Fruit fly (Drosophila melanogaster) whole organism, embryonic: Measurements from ENCODE around the gene Gr22b.

Experiments
- CG2875 ChIP-seq: fragments of 200-800 bp; sonication (Bioruptor generic); optimal IDR thresholded peaks from 2 replicates; lab custom pipeline; 2017; ENCODE audit warnings: missing biosample characterization, mild to moderate bottlenecking, missing genetic modification characterization, missing genetic modification reagents
- CG3163 ChIP-seq: fragments of 200-800 bp; sonication (Bioruptor generic); optimal IDR thresholded peaks from 3 replicates; lab custom pipeline; 2016; ENCODE audit warnings: missing biosample characterization, missing genetic modification characterization
- CG4404 ChIP-seq: fragments of 200-800 bp; sonication (Bioruptor generic); IDR thresholded peaks from 2 replicates; pipeline ENCODE4 v1.3.6; 2022; ENCODE audit warnings: missing biosample characterization, missing genetic modification characterization
- fru ChIP-seq: fragments of >200 bp; optimal IDR thresholded peaks from 2 replicates; lab custom pipeline; 2017
- lov ChIP-seq, 2 experiments: fragments of 200-800 bp in 1 of 2; fragments of >200 bp in 1 of 2; sonication (Bioruptor generic) in 1 of 2; IDR thresholded peaks in 1 of 2; optimal IDR thresholded peaks in 1 of 2; 2 replicates in 1 of 2; 3 replicates in 1 of 2; pipeline versions ENCODE4 v1.3.6 to Lab custom; 2017 to 2022; ENCODE audit warnings: missing biosample characterization in 1 of 2, missing genetic modification characterization in 1 of 2
- maf-S ChIP-seq: fragments of 200-800 bp; sonication (Bioruptor generic); optimal IDR thresholded peaks from 2 replicates; lab custom pipeline; 2016; ENCODE audit warnings: missing biosample characterization, missing genetic modification characterization
- nerfin-1 ChIP-seq: fragments of 200-800 bp; sonication (Bioruptor generic); optimal IDR thresholded peaks from 3 replicates; lab custom pipeline; 2019; ENCODE audit warnings: missing biosample characterization, mild to moderate bottlenecking, missing genetic modification characterization, moderate library complexity
- slou ChIP-seq: fragments of 200-800 bp; sonication (Bioruptor generic); optimal IDR thresholded peaks from 3 replicates; lab custom pipeline; 2016; ENCODE audit warnings: missing biosample characterization, missing genetic modification characterization

dm6 chr2L:1832465-1832864, 39.4 kb upstream of the Gr22b start, which contains the start of gene c-cup:
- TF ChIP-seq nerfin-1 (tag; lab: Kevin White, UChicago) (no peak), CG3163 (GFP tag; lab: Kevin White, UChicago) (no peak), CG4404 (no peak), fru (lab: Kevin White, UChicago) (no peak), maf-S (GFP tag; lab: Kevin White, UChicago) (no peak), lov (optimal IDR thresholded peaks at IDR 0.05; lab: Kevin White, UChicago) (no peak), lov (GFP tag; IDR thresholded peaks at IDR 0.05; lab: Robert Waterston, UW) (no peak), CG2875 (GFP tag; lab: Kevin White, UChicago) (no peak), slou (no peak)
